Fruit fly (Drosophila melanogaster): ENCODE measurements around the gene CG15912.

DNA sequence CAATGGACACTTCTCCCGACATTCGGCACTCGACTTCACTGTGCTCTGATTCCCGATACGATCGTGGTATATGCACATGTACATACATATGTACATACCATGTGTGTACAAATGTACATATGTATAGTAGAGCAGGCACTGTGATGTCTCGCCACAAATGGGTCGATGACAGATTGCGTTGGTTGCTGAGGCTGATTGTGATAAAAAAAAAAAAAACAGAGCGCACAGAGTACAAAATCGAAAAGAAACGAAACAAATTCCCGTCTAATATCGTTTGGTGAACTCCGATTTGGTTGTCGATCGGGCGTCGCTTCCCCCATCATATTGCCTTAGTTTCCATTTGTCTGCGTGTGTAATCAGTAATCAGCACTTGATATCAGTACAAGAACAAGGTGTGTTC, 7.0 kb downstream of the CG15912 start:
- TF ChIP-seq psq (optimal IDR thresholded peaks at IDR 0.05) (no peak), EcR (GFP tag; optimal IDR thresholded peaks at IDR 0.05) (no peak)
